Fruit fly (Drosophila melanogaster): ENCODE data around the gene Alms1b.

The Alms1b gene

dm6 chrX:4581769-4582168, 49.0 kb downstream of the Alms1b start (continued):
- TF ChIP-seq lab (GFP tag; optimal IDR thresholded peaks at IDR 0.05) (no peak), CG9437 (GFP tag; optimal IDR thresholded peaks at IDR 0.05) (no peak), CHES-1-like (GFP tag; optimal IDR thresholded peaks at IDR 0.05) (no peak), CG15269 (tag; optimal IDR thresholded peaks at IDR 0.05) (peak; percentile 1), CG30020 (tag; optimal IDR thresholded peaks at IDR 0.05) (no peak), CG6654 (GFP tag; optimal IDR thresholded peaks at IDR 0.05) (peak; percentile 27), CG1024 (GFP tag; IDR thresholded peaks at IDR 0.05) (no peak), unc-4 (GFP tag; IDR thresholded peaks at IDR 0.05; ENCODE audit: partially characterized antibody) (no peak), CG17328 (GFP tag; IDR thresholded peaks at IDR 0.05) (peak; percentile 41), pb (GFP tag; optimal IDR thresholded peaks at IDR 0.05) (no peak), Optix (GFP tag; IDR thresholded peaks at IDR 0.05) (no peak), CG10543 (GFP tag; optimal IDR thresholded peaks at IDR 0.05) (no peak), CG9215 (GFP tag; IDR thresholded peaks at IDR 0.05) (no peak), phol (tag; optimal IDR thresholded peaks at IDR 0.05) (peak; percentile 59), CG12104 (GFP tag; optimal IDR thresholded peaks at IDR 0.05) (no peak), CG2875 (GFP tag; optimal IDR thresholded peaks at IDR 0.05) (peak; percentile 9), Sin3A (optimal IDR thresholded peaks at IDR 0.05) (no peak), Hmr (GFP tag; optimal IDR thresholded peaks at IDR 0.05) (no peak), grau (tag; optimal IDR thresholded peaks at IDR 0.05) (peak; percentile 22)
